Worm (Caenorhabditis elegans) whole organism, late embryonic: ENCODE results near the gene F38E9.4.

Experiments used
- ama-1 ChIP-seq: fragments of 150-350 bp; optimal IDR thresholded peaks from 2 replicates; lab custom pipeline; 2014
- dve-1 ChIP-seq: sonication (generic microtip); optimal IDR thresholded peaks from 2 replicates; lab custom pipeline; 2017; ENCODE audit warnings: antibody characterized with exemption, mild to moderate bottlenecking, missing genetic modification characterization, missing compliant biosample characterization
- elt-2 ChIP-seq: sonication (generic microtip); optimal IDR thresholded peaks from 2 replicates; lab custom pipeline; 2016; ENCODE audit warnings: missing genetic modification reagents, missing genetic modification characterization, missing compliant biosample characterization
- hlh-6 ChIP-seq: sonication (generic microtip); optimal IDR thresholded peaks from 2 replicates; lab custom pipeline; 2016; ENCODE audit warnings: missing genotype, missing genetic modification characterization, missing compliant biosample characterization
- madf-2 ChIP-seq: sonication (generic microtip); optimal IDR thresholded peaks from 2 replicates; lab custom pipeline; 2017; ENCODE audit warnings: missing genetic modification characterization, missing compliant biosample characterization
- nhr-11 ChIP-seq: fragments of 150-350 bp; optimal IDR thresholded peaks from 2 replicates; lab custom pipeline; 2014; ENCODE audit warnings: missing biosample characterization, missing genetic modification characterization
- pax-1 ChIP-seq: fragments of 150-350 bp; optimal IDR thresholded peaks from 2 replicates; lab custom pipeline; 2014; ENCODE audit warnings: missing biosample characterization, missing genetic modification characterization
- pha-4 ChIP-seq: fragments of 150-350 bp; optimal IDR thresholded peaks from 2 replicates; lab custom pipeline; 2018; ENCODE audit warnings: missing biosample characterization, missing genetic modification reagents, missing genetic modification characterization
- pqm-1 ChIP-seq: sonication (generic microtip); optimal IDR thresholded peaks from 2 replicates; lab custom pipeline; 2016; ENCODE audit warnings: missing genetic modification characterization, missing compliant biosample characterization
- sdc-2 ChIP-seq: sonication (generic microtip); optimal IDR thresholded peaks from 2 replicates; lab custom pipeline; 2016; ENCODE audit warnings: missing genotype, missing genetic modification characterization, missing compliant biosample characterization
- tbx-2 ChIP-seq: sonication (generic microtip); optimal IDR thresholded peaks from 2 replicates; lab custom pipeline; 2016; ENCODE audit warnings: missing genetic modification characterization, missing compliant biosample characterization
- unc-42 ChIP-seq: sonication (generic microtip); optimal IDR thresholded peaks from 2 replicates; lab custom pipeline; 2016; ENCODE audit warnings: missing genotype, missing genetic modification characterization, missing compliant biosample characterization

DNA sequence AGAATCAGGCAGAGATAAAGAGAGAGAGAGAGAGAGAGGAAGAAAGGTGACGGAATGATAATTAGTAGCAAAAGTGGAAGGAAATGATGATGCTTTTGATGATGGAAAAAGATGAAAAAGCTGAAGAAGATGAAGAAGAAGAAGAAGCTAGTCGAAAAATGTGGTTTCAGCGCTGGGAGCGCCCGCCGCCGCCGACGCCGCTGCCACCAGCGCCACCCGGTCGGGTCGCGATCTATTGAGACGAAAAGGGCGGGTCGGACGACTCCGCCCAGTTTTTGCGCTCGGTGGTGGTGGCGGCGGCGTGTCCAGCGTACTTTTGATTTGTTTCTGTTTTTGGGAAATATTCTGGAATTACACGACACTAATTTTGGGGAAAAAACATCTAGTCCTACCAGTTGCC is 48.3 kb upstream of the F38E9.4 start:
- TF ChIP-seq unc-42 (no peak), sdc-2 (tag; lab: Kevin White, UChicago) (no peak), dve-1 (tag; lab: Kevin White, UChicago) (no peak), nhr-11 (no peak), pqm-1 (no peak), pha-4 (tag; lab: Kevin White, UChicago) (no peak), elt-2 (no peak), madf-2 (tag; lab: Kevin White, UChicago) (no peak), hlh-6 (no peak), pax-1 (no peak), ama-1 (lab: Kevin White, UChicago) (no peak), tbx-2 (no peak)
